Worm (Caenorhabditis elegans) whole organism, L1 larva: ENCODE data around the gene F22B5.5.

Experiments
- C04F5.9 ChIP-seq: sonication (generic microtip); optimal IDR thresholded peaks from 2 replicates; lab custom pipeline; 2016; ENCODE audit warnings: missing genetic modification characterization, missing compliant biosample characterization
- C16A3.4 ChIP-seq: fragments of 150-350 bp; optimal IDR thresholded peaks from 2 replicates; lab custom pipeline; 2014; ENCODE audit warnings: missing biosample characterization, missing genetic modification characterization
- C34B4.2 ChIP-seq: sonication (generic microtip); optimal IDR thresholded peaks from 2 replicates; lab custom pipeline; 2017; ENCODE audit warnings: mild to moderate bottlenecking, missing genetic modification characterization, missing compliant biosample characterization
- Y116A8C.19 ChIP-seq: sonication (generic microtip); optimal IDR thresholded peaks from 2 replicates; lab custom pipeline; 2016; ENCODE audit warnings: missing compliant biosample characterization, missing genetic modification characterization, borderline replicate concordance
- aha-1 ChIP-seq: fragments of 150-350 bp; optimal IDR thresholded peaks from 2 replicates; lab custom pipeline; 2014; ENCODE audit warnings: missing biosample characterization, missing genetic modification characterization
- alr-1 ChIP-seq: fragments of 200-800 bp; sonication (Bioruptor generic); optimal IDR thresholded peaks from 2 replicates; lab custom pipeline; 2018; ENCODE audit warnings: borderline replicate concordance, mild to moderate bottlenecking, missing genetic modification characterization, missing compliant biosample characterization
- aly-2 ChIP-seq: fragments of 150-350 bp; optimal IDR thresholded peaks from 2 replicates; lab custom pipeline; 2014; ENCODE audit warnings: missing biosample characterization, missing genetic modification characterization
- ama-1 ChIP-seq: fragments of 150-350 bp; optimal IDR thresholded peaks from 2 replicates; lab custom pipeline; 2014
- blmp-1 ChIP-seq: fragments of 150-350 bp; optimal IDR thresholded peaks from 2 replicates; lab custom pipeline; 2014; ENCODE audit warnings: missing biosample characterization, missing genetic modification characterization
- ceh-63 ChIP-seq: fragments of 200-800 bp; sonication (Bioruptor generic); optimal IDR thresholded peaks from 2 replicates; lab custom pipeline; 2018; ENCODE audit warnings: mild to moderate bottlenecking, missing genetic modification characterization, missing compliant biosample characterization
- ceh-90 ChIP-seq: sonication (generic microtip); optimal IDR thresholded peaks from 2 replicates; lab custom pipeline; 2016; ENCODE audit warnings: missing genetic modification characterization, missing compliant biosample characterization
- dpl-1 ChIP-seq, 3 experiments: fragments of 150-350 bp in 2 of 3; sonication (generic microtip) in 1 of 3; optimal IDR thresholded peaks; 2 replicates each; lab custom pipeline; 2014 to 2017; ENCODE audit warnings: missing biosample characterization in 3 of 3, missing genetic modification characterization in 3 of 3, missing genetic modification reagents in 3 of 3
- dsc-1 ChIP-seq: sonication (generic microtip); optimal IDR thresholded peaks from 2 replicates; lab custom pipeline; 2016; ENCODE audit warnings: mild to moderate bottlenecking, missing genetic modification characterization, missing compliant biosample characterization
- efl-1 ChIP-seq, 4 experiments: fragments of 150-350 bp; optimal IDR thresholded peaks in 3 of 4; peaks in 1 of 4; 1 replicate in 1 of 4; 2 replicates in 3 of 4; lab custom pipeline; 2014; ENCODE audit warnings: missing biosample characterization in 2 of 4, missing genetic modification characterization in 2 of 4, missing genetic modification reagents in 2 of 4
- efl-3 ChIP-seq: fragments of 200-800 bp; sonication (Bioruptor generic); optimal IDR thresholded peaks from 2 replicates; lab custom pipeline; 2018; ENCODE audit warnings: mild to moderate bottlenecking, missing genetic modification characterization, missing compliant biosample characterization
- egl-13 ChIP-seq: sonication (generic microtip); optimal IDR thresholded peaks from 2 replicates; lab custom pipeline; 2016; ENCODE audit warnings: missing genotype, missing genetic modification reagents, missing genetic modification characterization, missing compliant biosample characterization
- egl-27 ChIP-seq, 2 experiments: fragments of 150-350 bp in 1 of 2; sonication (generic microtip); optimal IDR thresholded peaks; 3 replicates each; lab custom pipeline; 2017 to 2018; ENCODE audit warnings: missing biosample characterization in 2 of 2, missing genetic modification characterization in 2 of 2, missing genetic modification reagents in 2 of 2
- ets-5 ChIP-seq: fragments of 200-800 bp; sonication (Bioruptor generic); IDR thresholded peaks from 2 replicates; pipeline ENCODE4 v1.3.6; 2022; ENCODE audit warnings: missing genetic modification characterization, missing compliant biosample characterization
- fkh-10 ChIP-seq: sonication (generic microtip); optimal IDR thresholded peaks from 2 replicates; lab custom pipeline; 2017; ENCODE audit warnings: missing biosample characterization, missing genetic modification reagents, missing genetic modification characterization
- fkh-8 ChIP-seq: sonication (generic microtip); optimal IDR thresholded peaks from 2 replicates; lab custom pipeline; 2016; ENCODE audit warnings: mild to moderate bottlenecking, missing genetic modification characterization, missing compliant biosample characterization
- grh-1 ChIP-seq: fragments of 200-800 bp; sonication (Bioruptor generic); IDR thresholded peaks from 2 replicates; pipeline ENCODE4 v1.3.6; 2022; ENCODE audit warnings: missing genetic modification reagents, missing genetic modification characterization, missing compliant biosample characterization
- hlh-4 ChIP-seq: sonication (generic microtip); optimal IDR thresholded peaks from 2 replicates; lab custom pipeline; 2016; ENCODE audit warnings: mild to moderate bottlenecking, missing genetic modification characterization, missing compliant biosample characterization
- irx-1 ChIP-seq: sonication (generic microtip); optimal IDR thresholded peaks from 2 replicates; lab custom pipeline; 2016; ENCODE audit warnings: missing genetic modification characterization, missing compliant biosample characterization
- jun-1 ChIP-seq: fragments of 150-350 bp; optimal IDR thresholded peaks from 2 replicates; lab custom pipeline; 2014; ENCODE audit warnings: missing biosample characterization, missing genetic modification reagents, missing genetic modification characterization
- lin-14 ChIP-seq: fragments of 200-800 bp; sonication (Bioruptor generic); optimal IDR thresholded peaks from 2 replicates; lab custom pipeline; 2018; ENCODE audit warnings: mild to moderate bottlenecking, missing genetic modification characterization, moderate library complexity, missing compliant biosample characterization
- lin-35 ChIP-seq, 2 experiments: fragments of 150-350 bp; optimal IDR thresholded peaks; 2 replicates each; lab custom pipeline; 2014; ENCODE audit warnings: missing biosample characterization in 2 of 2, missing genetic modification characterization in 2 of 2, missing genetic modification reagents in 2 of 2
- lin-39 ChIP-seq: fragments of 150-350 bp; optimal IDR thresholded peaks from 2 replicates; lab custom pipeline; 2014; ENCODE audit warnings: missing biosample characterization, missing genetic modification reagents, missing genetic modification characterization
- lir-3 ChIP-seq: sonication (generic microtip); optimal IDR thresholded peaks from 2 replicates; lab custom pipeline; 2016; ENCODE audit warnings: mild to moderate bottlenecking, missing genetic modification characterization, moderate library complexity, missing compliant biosample characterization; ENCODE audit not compliant: poor library complexity
- lsy-2 ChIP-seq, 2 experiments: fragments of 150-350 bp; optimal IDR thresholded peaks; 2 replicates each; lab custom pipeline; 2014; ENCODE audit warnings: missing biosample characterization in 2 of 2, missing genetic modification characterization in 2 of 2
- mep-1 ChIP-seq: fragments of 150-350 bp; optimal IDR thresholded peaks from 2 replicates; lab custom pipeline; 2014; ENCODE audit warnings: missing biosample characterization, missing genetic modification characterization
- nhr-11 ChIP-seq: fragments of 150-350 bp; optimal IDR thresholded peaks from 2 replicates; lab custom pipeline; 2014; ENCODE audit warnings: missing biosample characterization, missing genetic modification characterization
- nhr-19 ChIP-seq: fragments of 200-800 bp; sonication (Bioruptor generic); conservative IDR thresholded peaks from 2 replicates; pipeline ENCODE4 v1.3.6; 2022; ENCODE audit warnings: missing genetic modification characterization, missing compliant biosample characterization
- nhr-20 ChIP-seq: sonication (generic microtip); optimal IDR thresholded peaks from 2 replicates; lab custom pipeline; 2016; ENCODE audit warnings: mild to moderate bottlenecking, missing genetic modification characterization, missing compliant biosample characterization
- nhr-237 ChIP-seq: fragments of 150-350 bp; optimal IDR thresholded peaks from 2 replicates; lab custom pipeline; 2014; ENCODE audit warnings: missing biosample characterization, missing genetic modification characterization
- nhr-71 ChIP-seq: sonication (generic microtip); optimal IDR thresholded peaks from 2 replicates; lab custom pipeline; 2016; ENCODE audit warnings: mild to moderate bottlenecking, missing genetic modification characterization, moderate library complexity, missing compliant biosample characterization
- nhr-77 ChIP-seq: fragments of 150-350 bp; optimal IDR thresholded peaks from 2 replicates; lab custom pipeline; 2014; ENCODE audit warnings: missing biosample characterization, missing genetic modification characterization
- nhr-90 ChIP-seq: sonication (generic microtip); optimal IDR thresholded peaks from 2 replicates; lab custom pipeline; 2016; ENCODE audit warnings: mild to moderate bottlenecking, missing genetic modification characterization, missing compliant biosample characterization; ENCODE audit not compliant: poor library complexity
- pax-3 ChIP-seq: fragments of 200-800 bp; sonication (Bioruptor generic); optimal IDR thresholded peaks from 2 replicates; lab custom pipeline; 2018; ENCODE audit warnings: mild to moderate bottlenecking, missing genetic modification characterization, moderate library complexity, missing compliant biosample characterization
- pqm-1 ChIP-seq: sonication (generic microtip); optimal IDR thresholded peaks from 3 replicates; lab custom pipeline; 2017; ENCODE audit warnings: missing biosample characterization, missing genetic modification characterization
- skn-1 ChIP-seq: fragments of 150-350 bp; optimal IDR thresholded peaks from 2 replicates; lab custom pipeline; 2014; ENCODE audit warnings: missing biosample characterization, missing genetic modification characterization
- snpc-4 ChIP-seq: fragments of 150-350 bp; optimal IDR thresholded peaks from 2 replicates; lab custom pipeline; 2014; ENCODE audit warnings: missing biosample characterization, missing genetic modification characterization
- snu-23 ChIP-seq: sonication (generic microtip); optimal IDR thresholded peaks from 2 replicates; lab custom pipeline; 2016; ENCODE audit warnings: missing genetic modification characterization, missing compliant biosample characterization
- sox-4 ChIP-seq: sonication (generic microtip); optimal IDR thresholded peaks from 2 replicates; lab custom pipeline; 2016; ENCODE audit warnings: missing genetic modification characterization, missing compliant biosample characterization
- sptf-1 ChIP-seq: fragments of 150-350 bp; optimal IDR thresholded peaks from 2 replicates; lab custom pipeline; 2014; ENCODE audit warnings: missing biosample characterization, missing genetic modification characterization
- sup-37 ChIP-seq: fragments of 200-800 bp; sonication (Bioruptor generic); optimal IDR thresholded peaks from 2 replicates; lab custom pipeline; 2018; ENCODE audit warnings: mild to moderate bottlenecking, missing genetic modification characterization, missing compliant biosample characterization
- swsn-7 ChIP-seq: sonication (generic microtip); optimal IDR thresholded peaks from 2 replicates; lab custom pipeline; 2016; ENCODE audit warnings: missing genetic modification characterization, missing compliant biosample characterization
- tbx-2 ChIP-seq: sonication (generic microtip); optimal IDR thresholded peaks from 2 replicates; lab custom pipeline; 2016; ENCODE audit warnings: missing genetic modification characterization, missing compliant biosample characterization
- tlp-1 ChIP-seq: fragments of 150-350 bp; optimal IDR thresholded peaks from 2 replicates; lab custom pipeline; 2014; ENCODE audit warnings: missing biosample characterization, missing genetic modification characterization
- unc-30 ChIP-seq: sonication (generic microtip); optimal IDR thresholded peaks from 2 replicates; lab custom pipeline; 2017; ENCODE audit warnings: missing biosample characterization, missing genetic modification characterization
- unc-98 ChIP-seq: fragments of 200-800 bp; sonication (Bioruptor generic); IDR thresholded peaks from 2 replicates; pipeline ENCODE4 v1.3.6; 2022; ENCODE audit warnings: missing genetic modification characterization, missing compliant biosample characterization
- vab-15 ChIP-seq: sonication (generic microtip); optimal IDR thresholded peaks from 2 replicates; lab custom pipeline; 2017; ENCODE audit warnings: missing genotype, mild to moderate bottlenecking, missing genetic modification characterization, missing compliant biosample characterization
- xbp-1 ChIP-seq: sonication (generic microtip); optimal IDR thresholded peaks from 2 replicates; lab custom pipeline; 2016; ENCODE audit warnings: missing genetic modification characterization, missing compliant biosample characterization
- zag-1 ChIP-seq: fragments of 150-350 bp; optimal IDR thresholded peaks from 2 replicates; lab custom pipeline; 2014; ENCODE audit warnings: missing biosample characterization, missing genetic modification characterization
- ztf-11 ChIP-seq, 2 experiments: sonication (generic microtip); optimal IDR thresholded peaks; 2 replicates each; lab custom pipeline; 2016 to 2017; ENCODE audit warnings: missing genetic modification characterization in 2 of 2, missing biosample characterization in 1 of 2, missing compliant biosample characterization in 1 of 2

F22B5.5 gene

ce11 chrII:8484546-8484945, 30.1 kb upstream of the F22B5.5 start:
- TF ChIP-seq nhr-20 (peak; percentile 67), C34B4.2 (tag; lab: Kevin White, UChicago) (no peak), tlp-1 (tag; lab: Kevin White, UChicago) (no peak), swsn-7 (tag; lab: Kevin White, UChicago) (no peak), grh-1 (GFP tag; lab: Robert Waterston, UW) (no peak), nhr-237 (tag; lab: Kevin White, UChicago) (no peak), snu-23 (GFP tag; lab: Kevin White, UChicago) (peak; percentile 59), unc-98 (no peak), C16A3.4 (tag; lab: Kevin White, UChicago) (peak; percentile 19), lin-39 (tag; lab: Kevin White, UChicago) (no peak), sox-4 (no peak), Y116A8C.19 (tag; lab: Kevin White, UChicago) (no peak), pqm-1 (tag; lab: Kevin White, UChicago) (no peak), efl-3 (GFP tag; lab: Kevin White, UChicago) (no peak), sup-37 (GFP tag; lab: Kevin White, UChicago) (no peak), ztf-11 (tag; optimal IDR thresholded peaks at IDR 0.05; lab: Kevin White, UChicago) (no peak), lin-14 (GFP tag; lab: Kevin White, UChicago) (peak; percentile 40), irx-1 (tag; lab: Kevin White, UChicago) (no peak), pax-3 (no peak), ets-5 (GFP tag; lab: Robert Waterston, UW) (no peak), ceh-63 (GFP tag; lab: Kevin White, UChicago) (no peak), efl-1 (optimal IDR thresholded peaks at IDR 0.05; lab: Kevin White, UChicago) (no peak), efl-1 (GFP tag; optimal IDR thresholded peaks at IDR 0.05 in 1 of 2; lab: Kevin White, UChicago) (no peak), sptf-1 (tag; lab: Kevin White, UChicago) (no peak), vab-15 (tag; lab: Kevin White, UChicago) (no peak), ceh-90 (tag; lab: Kevin White, UChicago) (no peak), xbp-1 (no peak), nhr-90 (tag; lab: Kevin White, UChicago) (peak; percentile 19), unc-30 (tag; lab: Kevin White, UChicago) (no peak), aly-2 (tag; lab: Kevin White, UChicago) (no peak), lin-35 (GFP tag; optimal IDR thresholded peaks at IDR 0.05; lab: Kevin White, UChicago) (peak in 1 of 2 experiments; percentile 46), lsy-2 (tag; optimal IDR thresholded peaks at IDR 0.05; lab: Kevin White, UChicago) (peak in 1 of 2 experiments; percentile 31), hlh-4 (tag; lab: Kevin White, UChicago) (no peak), mep-1 (tag; lab: Kevin White, UChicago) (no peak), lir-3 (tag; lab: Kevin White, UChicago) (no peak), nhr-11 (tag; lab: Kevin White, UChicago) (no peak), dpl-1 (GFP tag; optimal IDR thresholded peaks at IDR 0.05; lab: Kevin White, UChicago) (peak in 1 of 3 experiments; percentile 3), nhr-19 (GFP tag; lab: Robert Waterston, UW) (no peak), zag-1 (tag; lab: Kevin White, UChicago) (no peak), dsc-1 (tag; lab: Kevin White, UChicago) (no peak), skn-1 (tag; lab: Kevin White, UChicago) (no peak), aha-1 (tag; lab: Kevin White, UChicago) (no peak), egl-27 (tag; optimal IDR thresholded peaks at IDR 0.05; lab: Kevin White, UChicago) (no peak), fkh-10 (no peak), jun-1 (tag; lab: Kevin White, UChicago) (peak; percentile 53), nhr-77 (tag; lab: Kevin White, UChicago) (no peak), tbx-2 (tag; lab: Kevin White, UChicago) (no peak), alr-1 (tag; lab: Kevin White, UChicago) (no peak), ama-1 (no peak), C04F5.9 (tag; lab: Kevin White, UChicago) (no peak), blmp-1 (tag; lab: Kevin White, UChicago) (peak; percentile 31), snpc-4 (tag; lab: Kevin White, UChicago) (no peak), nhr-71 (tag; lab: Kevin White, UChicago) (peak; percentile 38), fkh-8 (no peak), egl-13 (tag; lab: Kevin White, UChicago) (no peak)
